Fruit fly (Drosophila melanogaster) whole organism, prepupa: ENCODE measurements around the gene Alg2.

Source experiments
- CG6808 ChIP-seq: fragments of 200-800 bp; sonication (Bioruptor generic); optimal IDR thresholded peaks from 3 replicates; lab custom pipeline; 2017; ENCODE audit warnings: missing biosample characterization, missing genetic modification characterization, mild to moderate bottlenecking, moderate library complexity, missing genetic modification reagents
- CG6854 ChIP-seq: fragments of 200-800 bp; sonication (Bioruptor generic); optimal IDR thresholded peaks from 2 replicates; lab custom pipeline; 2017; ENCODE audit warnings: missing biosample characterization, mild to moderate bottlenecking, missing genetic modification characterization
- CG8119 ChIP-seq: fragments of 200-800 bp; sonication (Bioruptor generic); IDR thresholded peaks from 3 replicates; pipeline ENCODE4 v1.3.6; 2022; ENCODE audit warnings: missing biosample characterization, missing genetic modification characterization
- dsx ChIP-seq: fragments of 200-800 bp; optimal IDR thresholded peaks from 3 replicates; lab custom pipeline; 2019; ENCODE audit warnings: missing biosample characterization, mild to moderate bottlenecking, missing genetic modification characterization, moderate library complexity; ENCODE audit not compliant: poor library complexity, severe bottlenecking
- fd59A ChIP-seq: fragments of 200-800 bp; sonication (Bioruptor generic); optimal IDR thresholded peaks from 2 replicates; lab custom pipeline; 2017; ENCODE audit warnings: missing biosample characterization, mild to moderate bottlenecking, missing genetic modification characterization, missing genetic modification reagents

- no peak for TF ChIP-seq CG6854 (GFP tag; lab: Kevin White, UChicago)
- no peak for TF ChIP-seq dsx (GFP tag; lab: Kevin White, UChicago)
- TF ChIP-seq CG6808 (GFP tag; lab: Kevin White, UChicago): no peak
- peak; percentile 51 for TF ChIP-seq fd59A
- TF ChIP-seq CG8119 (GFP tag; lab: Robert Waterston, UW): no peak
These were observed 34.1 kb upstream of the Alg2 start for dm6 chr3L:3109417-3110090.
